Worm (Caenorhabditis elegans): ENCODE results near the gene magi-1.

DNA sequence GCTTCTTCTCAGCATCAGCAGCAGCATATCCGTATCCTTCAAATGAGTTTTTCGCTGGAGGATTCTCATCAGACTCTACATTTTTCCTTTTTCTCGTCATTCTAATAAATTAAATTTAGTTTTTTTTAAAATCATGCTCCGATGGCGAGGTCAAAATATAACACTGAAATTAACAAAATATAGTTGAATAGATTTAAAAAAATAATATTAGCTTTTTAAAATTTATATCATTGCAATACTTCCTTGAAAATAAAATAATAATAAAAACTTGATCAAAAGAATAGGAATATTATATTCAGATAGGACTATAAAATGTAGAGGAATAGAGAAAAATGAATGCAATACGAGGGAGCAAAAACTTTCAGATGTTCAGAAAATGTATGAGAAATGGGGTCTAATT lies 26.8 kb upstream of the magi-1 start, which contains the start of gene ZK792.5:
- TF ChIP-seq lin-39 (tag; optimal IDR thresholded peaks at IDR 0.05) (no peak), lin-13 (GFP tag; optimal IDR thresholded peaks at IDR 0.05) (no peak), unc-86 (tag; optimal IDR thresholded peaks at IDR 0.05) (no peak), nhr-237 (tag; optimal IDR thresholded peaks at IDR 0.05) (no peak), ama-1 (optimal IDR thresholded peaks at IDR 0.05) (no peak)

Measured in whole organism, L1 larva.